Worm (Caenorhabditis elegans) whole organism, young adult: Measurements from ENCODE around the gene figl-1.

Source experiments
- B0261.1 ChIP-seq: sonication (generic microtip); optimal IDR thresholded peaks from 2 replicates; lab custom pipeline; 2016; ENCODE audit warnings: mild to moderate bottlenecking, missing genetic modification characterization, moderate library complexity, missing compliant biosample characterization
- C17E4.6 ChIP-seq: fragments of 200-800 bp; sonication (Bioruptor generic); IDR thresholded peaks from 2 replicates; pipeline ENCODE4 v1.3.6; 2022; ENCODE audit warnings: missing genetic modification reagents, missing genetic modification characterization, missing compliant biosample characterization
- D2030.7 ChIP-seq: fragments of 200-800 bp; sonication (Bioruptor generic); IDR thresholded peaks from 2 replicates; pipeline ENCODE4 v1.3.6; 2022; ENCODE audit warnings: missing genetic modification reagents, missing genetic modification characterization, missing compliant biosample characterization
- F22D6.2 ChIP-seq: sonication (generic microtip); optimal IDR thresholded peaks from 2 replicates; lab custom pipeline; 2016; ENCODE audit warnings: mild to moderate bottlenecking, missing genetic modification characterization, missing compliant biosample characterization
- F37B4.10 ChIP-seq: fragments of 200-800 bp; sonication (Bioruptor generic); IDR thresholded peaks from 2 replicates; pipeline ENCODE4 v1.3.6; 2022; ENCODE audit warnings: missing genetic modification characterization, missing compliant biosample characterization
- F57C9.4 ChIP-seq: sonication (generic microtip); optimal IDR thresholded peaks from 2 replicates; lab custom pipeline; 2017; ENCODE audit warnings: mild to moderate bottlenecking, missing genetic modification characterization, missing compliant biosample characterization
- K12H6.12 ChIP-seq: fragments of 200-800 bp; sonication (Bioruptor generic); optimal IDR thresholded peaks from 2 replicates; lab custom pipeline; 2018; ENCODE audit warnings: mild to moderate bottlenecking, missing genetic modification characterization, missing compliant biosample characterization
- T07F8.4 ChIP-seq: sonication (generic microtip); optimal IDR thresholded peaks from 2 replicates; lab custom pipeline; 2016; ENCODE audit warnings: mild to moderate bottlenecking, missing genetic modification characterization, moderate library complexity, missing compliant biosample characterization
- Y56A3A.18 ChIP-seq: fragments of 200-800 bp; sonication (Bioruptor generic); IDR thresholded peaks from 2 replicates; pipeline ENCODE4 v1.3.6; 2022; ENCODE audit warnings: missing genetic modification reagents, missing genetic modification characterization, missing compliant biosample characterization
- Y67H2A.10 ChIP-seq: fragments of 200-800 bp; sonication (Bioruptor generic); conservative IDR thresholded peaks from 2 replicates; pipeline ENCODE4 v1.3.6; 2022; ENCODE audit warnings: missing genetic modification reagents, missing genetic modification characterization, missing compliant biosample characterization
- akir-1 ChIP-seq: fragments of 200-800 bp; sonication (Bioruptor generic); optimal IDR thresholded peaks from 2 replicates; lab custom pipeline; 2018; ENCODE audit warnings: mild to moderate bottlenecking, missing genetic modification characterization, moderate library complexity, missing compliant biosample characterization
- atf-7 ChIP-seq: sonication (generic microtip); optimal IDR thresholded peaks from 2 replicates; lab custom pipeline; 2017; ENCODE audit warnings: mild to moderate bottlenecking, missing genetic modification characterization, missing compliant biosample characterization
- ceh-91 ChIP-seq: fragments of 200-800 bp; sonication (Bioruptor generic); IDR thresholded peaks from 2 replicates; pipeline ENCODE4 v1.3.6; 2022; ENCODE audit warnings: missing genetic modification reagents, missing genetic modification characterization, missing compliant biosample characterization
- dpl-1 ChIP-seq: fragments of 150-350 bp; optimal IDR thresholded peaks from 2 replicates; lab custom pipeline; 2014; ENCODE audit warnings: missing biosample characterization, missing genetic modification reagents, missing genetic modification characterization
- egl-18 ChIP-seq: fragments of 200-800 bp; sonication (Bioruptor generic); IDR thresholded peaks from 2 replicates; pipeline ENCODE4 v1.3.6; 2022; ENCODE audit warnings: missing genetic modification reagents, missing genetic modification characterization, missing compliant biosample characterization
- egl-44 ChIP-seq: fragments of 200-800 bp; sonication (Bioruptor generic); IDR thresholded peaks from 2 replicates; pipeline ENCODE4 v1.3.6; 2022; ENCODE audit warnings: missing genetic modification reagents, missing genetic modification characterization, missing compliant biosample characterization
- hmg-20 ChIP-seq: fragments of 200-800 bp; sonication (Bioruptor generic); IDR thresholded peaks from 2 replicates; pipeline ENCODE4 v1.3.6; 2022; ENCODE audit warnings: missing genetic modification reagents, missing genetic modification characterization, missing compliant biosample characterization
- hrde-1 ChIP-seq: sonication (generic microtip); optimal IDR thresholded peaks from 2 replicates; lab custom pipeline; 2016; ENCODE audit warnings: missing genetic modification characterization, mild to moderate bottlenecking, missing compliant biosample characterization, moderate library complexity, missing genotype, missing genetic modification reagents, borderline replicate concordance
- lin-26 ChIP-seq: fragments of 200-800 bp; sonication (Bioruptor generic); IDR thresholded peaks from 2 replicates; pipeline ENCODE4 v1.3.6; 2022; ENCODE audit warnings: missing genetic modification reagents, missing genetic modification characterization, missing compliant biosample characterization
- lin-35 ChIP-seq, 3 experiments: fragments of 150-350 bp in 2 of 3; sonication (generic microtip) in 1 of 3; optimal IDR thresholded peaks; 2 replicates each; lab custom pipeline; 2014 to 2018; ENCODE audit warnings: missing biosample characterization in 3 of 3, missing genetic modification characterization in 3 of 3, missing genetic modification reagents in 3 of 3
- lsl-1 ChIP-seq: fragments of 200-800 bp; sonication (Bioruptor generic); optimal IDR thresholded peaks from 2 replicates; lab custom pipeline; 2018; ENCODE audit warnings: mild to moderate bottlenecking, missing genetic modification characterization, moderate library complexity, missing compliant biosample characterization
- lsy-27 ChIP-seq: sonication (generic microtip); optimal IDR thresholded peaks from 2 replicates; lab custom pipeline; 2017; ENCODE audit warnings: missing genetic modification characterization, mild to moderate bottlenecking, missing compliant biosample characterization, antibody characterized with exemption, missing genotype, borderline replicate concordance; ENCODE audit not compliant: insufficient read depth
- madf-10 ChIP-seq: sonication (generic microtip); optimal IDR thresholded peaks from 2 replicates; lab custom pipeline; 2016; ENCODE audit warnings: mild to moderate bottlenecking, missing genetic modification characterization, missing compliant biosample characterization
- madf-3 ChIP-seq: fragments of 200-800 bp; sonication (Bioruptor generic); IDR thresholded peaks from 2 replicates; pipeline ENCODE4 v1.3.6; 2022; ENCODE audit warnings: missing genetic modification reagents, missing genetic modification characterization, missing compliant biosample characterization
- mcd-1 ChIP-seq: fragments of 200-800 bp; sonication (Bioruptor generic); IDR thresholded peaks from 2 replicates; pipeline ENCODE4 v1.3.6; 2022; ENCODE audit warnings: missing genetic modification reagents, missing genetic modification characterization, missing compliant biosample characterization
- mel-28 ChIP-seq: sonication (generic microtip); optimal IDR thresholded peaks from 2 replicates; lab custom pipeline; 2016; ENCODE audit warnings: borderline replicate concordance, mild to moderate bottlenecking, missing genetic modification characterization, missing compliant biosample characterization
- mxl-1 ChIP-seq: sonication (generic microtip); optimal IDR thresholded peaks from 2 replicates; lab custom pipeline; 2016; ENCODE audit warnings: missing genetic modification characterization, missing compliant biosample characterization
- nhr-120 ChIP-seq: fragments of 200-800 bp; sonication (Bioruptor generic); IDR thresholded peaks from 2 replicates; pipeline ENCODE4 v1.3.6; 2022; ENCODE audit warnings: missing genetic modification characterization, missing compliant biosample characterization
- nhr-179 ChIP-seq: sonication (generic microtip); optimal IDR thresholded peaks from 2 replicates; lab custom pipeline; 2016; ENCODE audit warnings: mild to moderate bottlenecking, missing genetic modification characterization, missing compliant biosample characterization
- nhr-27 ChIP-seq: fragments of 200-800 bp; sonication (Bioruptor generic); optimal IDR thresholded peaks from 2 replicates; lab custom pipeline; 2018; ENCODE audit warnings: mild to moderate bottlenecking, missing genetic modification characterization, moderate library complexity, missing compliant biosample characterization
- nhr-90 ChIP-seq: sonication (generic microtip); optimal IDR thresholded peaks from 2 replicates; lab custom pipeline; 2016; ENCODE audit warnings: missing genotype, mild to moderate bottlenecking, missing genetic modification characterization, missing compliant biosample characterization
- pha-4 ChIP-seq: fragments of 150-350 bp; sonication (generic microtip); optimal IDR thresholded peaks from 2 replicates; lab custom pipeline; 2014; ENCODE audit warnings: missing biosample characterization, missing genetic modification reagents, missing genetic modification characterization
- rcor-1 ChIP-seq: fragments of 200-800 bp; sonication (Bioruptor generic); IDR thresholded peaks from 2 replicates; pipeline ENCODE4 v1.3.6; 2022; ENCODE audit warnings: missing genetic modification reagents, missing genetic modification characterization, missing compliant biosample characterization
- repo-1 ChIP-seq: sonication (generic microtip); optimal IDR thresholded peaks from 2 replicates; lab custom pipeline; 2017; ENCODE audit warnings: mild to moderate bottlenecking, missing genetic modification characterization, missing compliant biosample characterization
- rpc-1 ChIP-seq, 2 experiments: fragments of 150-350 bp in 1 of 2; sonication (generic microtip) in 1 of 2; optimal IDR thresholded peaks; 2 replicates each; lab custom pipeline; 2014 to 2018; ENCODE audit warnings: missing biosample characterization in 1 of 2, missing genetic modification characterization in 1 of 2, missing genetic modification reagents in 1 of 2, missing genotype in 1 of 2
- sptf-2 ChIP-seq: fragments of 200-800 bp; sonication (Bioruptor generic); optimal IDR thresholded peaks from 2 replicates; lab custom pipeline; 2018; ENCODE audit warnings: mild to moderate bottlenecking, missing genetic modification characterization, missing compliant biosample characterization
- tbp1 ChIP-seq: fragments of 200-800 bp; sonication (Bioruptor generic); optimal IDR thresholded peaks from 2 replicates; lab custom pipeline; 2018; ENCODE audit warnings: mild to moderate bottlenecking, missing genetic modification characterization, missing compliant biosample characterization
- unc-62 ChIP-seq: fragments of 150-350 bp; optimal IDR thresholded peaks from 2 replicates; lab custom pipeline; 2014; ENCODE audit warnings: missing biosample characterization, missing genetic modification reagents, missing genetic modification characterization
- zfh-2 ChIP-seq: fragments of 200-800 bp; sonication (Bioruptor generic); conservative IDR thresholded peaks from 2 replicates; pipeline ENCODE4 v1.3.6; 2022; ENCODE audit warnings: missing genetic modification reagents, missing genetic modification characterization, missing compliant biosample characterization
- ztf-22 ChIP-seq: fragments of 200-800 bp; sonication (Bioruptor generic); optimal IDR thresholded peaks from 2 replicates; lab custom pipeline; 2018; ENCODE audit warnings: mild to moderate bottlenecking, missing genetic modification characterization, moderate library complexity, missing compliant biosample characterization

Gene figl-1

ce11 chrV:4315057-4315456 lies 30.7 kb downstream of the figl-1 start, which contains the start of gene srh-192:
TSS of gene srh-192 (minus strand) at chrV:4315157.
- TF ChIP-seq mxl-1 (tag; lab: Kevin White, UChicago) (no peak), sptf-2 (no peak), Y67H2A.10 (no peak), ceh-91 (no peak), repo-1 (tag; lab: Kevin White, UChicago) (no peak), egl-44 (GFP tag; lab: Robert Waterston, UW) (no peak), madf-10 (no peak)

- TF ChIP-seq lin-26: peak; percentile 67; the same call in 1 of the 2 replicates
- TF ChIP-seq D2030.7: peak; percentile 63
- peak; percentile 46 for TF ChIP-seq B0261.1 (tag; lab: Kevin White, UChicago)
- peak; percentile 73 for TF ChIP-seq tbp1 (GFP tag; lab: Kevin White, UChicago)
- peak; percentile 27 for TF ChIP-seq rpc-1 (optimal IDR thresholded peaks at IDR 0.05; lab: Kevin White, UChicago)
- peak; percentile 67 for TF ChIP-seq rpc-1 (tag; optimal IDR thresholded peaks at IDR 0.05; lab: Kevin White, UChicago)
These were observed 35.4 kb downstream of the figl-1 start for ce11 chrV:4310414-4310813.

- no peak for TF ChIP-seq madf-3 (GFP tag; lab: Robert Waterston, UW)
- no peak for TF ChIP-seq mel-28 (tag; lab: Kevin White, UChicago)
- TF ChIP-seq Y56A3A.18 (GFP tag; lab: Robert Waterston, UW): no peak
- TF ChIP-seq zfh-2: no peak
- no peak for TF ChIP-seq T07F8.4 (tag; lab: Kevin White, UChicago)
- no peak for TF ChIP-seq rpc-1 (optimal IDR thresholded peaks at IDR 0.05; lab: Kevin White, UChicago)
- TF ChIP-seq rpc-1 (tag; optimal IDR thresholded peaks at IDR 0.05; lab: Kevin White, UChicago): no peak
- TF ChIP-seq dpl-1: no peak
- no peak for TF ChIP-seq atf-7 (tag; lab: Kevin White, UChicago)
- TF ChIP-seq F57C9.4 (tag; lab: Kevin White, UChicago): no peak
- TF ChIP-seq D2030.7: no peak
- no peak for TF ChIP-seq lsl-1
- TF ChIP-seq akir-1 (GFP tag; lab: Kevin White, UChicago): no peak
- TF ChIP-seq ztf-22: no peak
- TF ChIP-seq pha-4: no peak
- no peak for TF ChIP-seq egl-18
- TF ChIP-seq nhr-179: no peak
These were observed 41.6 kb downstream of the figl-1 start for ce11 chrV:4304240-4304639.

ce11 chrV:4303793-4304192 lies 42.0 kb downstream of the figl-1 start:
- TF ChIP-seq hrde-1: no peak
- no peak for TF ChIP-seq hmg-20 (GFP tag; lab: Robert Waterston, UW)
- TF ChIP-seq F37B4.10 (GFP tag; lab: Robert Waterston, UW): no peak
- no peak for TF ChIP-seq nhr-120
- TF ChIP-seq madf-10: no peak
- no peak for TF ChIP-seq unc-62 (GFP tag; lab: Kevin White, UChicago)
- TF ChIP-seq F22D6.2: no peak
- TF ChIP-seq nhr-27: no peak
- no peak for TF ChIP-seq lsy-27 (tag; lab: Kevin White, UChicago)
- no peak for TF ChIP-seq rcor-1 (GFP tag; lab: Robert Waterston, UW)
- TF ChIP-seq C17E4.6 (GFP tag; lab: Robert Waterston, UW): no peak
- no peak for TF ChIP-seq mcd-1
- TF ChIP-seq lin-35 (GFP tag; optimal IDR thresholded peaks at IDR 0.05; lab: Kevin White, UChicago): no peak
- no peak for TF ChIP-seq nhr-90 (tag; lab: Kevin White, UChicago)
- TF ChIP-seq K12H6.12: no peak
- TF ChIP-seq, all 124 proteins: peak for 0
